Worm (Caenorhabditis elegans): ENCODE results near the gene gly-4.

DNA sequence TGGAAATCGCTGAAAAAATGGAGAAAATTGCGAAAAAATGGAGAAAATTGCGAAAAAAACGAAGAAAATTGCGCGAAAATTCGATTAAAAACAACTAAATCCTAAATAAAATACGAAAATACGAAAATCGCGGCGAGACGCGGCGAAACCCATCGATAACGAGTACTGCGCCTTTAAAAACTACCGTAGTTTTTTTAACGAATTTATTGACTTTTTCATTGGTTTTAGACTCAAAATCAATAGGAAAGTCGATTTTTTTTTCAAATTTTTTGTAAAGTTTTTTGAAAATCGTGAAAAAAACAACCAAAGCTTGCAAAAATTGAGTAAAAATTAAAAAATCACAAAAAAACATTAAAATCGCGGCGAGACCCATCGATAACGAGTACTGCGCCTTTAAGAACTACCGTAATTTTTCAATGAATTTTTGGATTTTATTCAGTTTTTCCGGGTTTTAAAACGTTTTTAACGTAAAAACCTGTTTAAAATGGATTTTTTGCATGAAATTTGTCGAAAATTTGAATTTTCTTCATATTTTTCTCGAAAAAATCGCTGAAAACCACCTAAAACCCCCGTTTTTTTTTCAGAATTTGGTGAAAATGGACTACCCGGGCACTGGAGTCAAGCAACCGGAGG is 20.9 kb upstream of the gly-4 start, which contains the start of the genes chk-2 and Y60A3A.19:
- TF ChIP-seq unc-30 (tag; optimal IDR thresholded peaks at IDR 0.05) (no peak), elt-2 (tag; optimal IDR thresholded peaks at IDR 0.05) (no peak), lir-3 (tag; optimal IDR thresholded peaks at IDR 0.05; ENCODE audit: poor library complexity) (no peak), lsy-2 (tag; optimal IDR thresholded peaks at IDR 0.05) (no peak), tlp-1 (tag; optimal IDR thresholded peaks at IDR 0.05) (no peak), snpc-4 (tag; optimal IDR thresholded peaks at IDR 0.05) (no peak)

All from whole organism, L1 larva.